Fruit fly (Drosophila melanogaster): Measurements from ENCODE around the gene side.

The side gene

dm6 chr3R:27421810-27422209 is 15.5 kb downstream of the side start (continued):
- TF ChIP-seq z (GFP tag; IDR thresholded peaks at IDR 0.05): no peak
- 0 out of 2 replicates have a peak, but pooled peaks have one; percentile 17 for TF ChIP-seq ttk (GFP tag; IDR thresholded peaks at IDR 0.05)
- peak; percentile 24 for TF ChIP-seq CG17359 (tag; optimal IDR thresholded peaks at IDR 0.05)
- TF ChIP-seq Antp (GFP tag; optimal IDR thresholded peaks at IDR 0.05): peak; percentile 3
- TF ChIP-seq CG1603 (tag; optimal IDR thresholded peaks at IDR 0.05): peak; percentile 52
- no peak for TF ChIP-seq CG7928 (GFP tag; optimal IDR thresholded peaks at IDR 0.05)
- TF ChIP-seq br (optimal IDR thresholded peaks at IDR 0.05): no peak
- TF ChIP-seq ems (GFP tag; optimal IDR thresholded peaks at IDR 0.05): no peak
- no peak for TF ChIP-seq D19B (GFP tag; optimal IDR thresholded peaks at IDR 0.05)
- TF ChIP-seq HHEX (GFP tag; optimal IDR thresholded peaks at IDR 0.05): no peak
- TF ChIP-seq cwo (GFP tag; optimal IDR thresholded peaks at IDR 0.05): peak; percentile 10
- TF ChIP-seq tin (GFP tag; optimal IDR thresholded peaks at IDR 0.05): no peak
- TF ChIP-seq bcd (GFP tag; optimal IDR thresholded peaks at IDR 0.05): peak; percentile 23
- TF ChIP-seq ase (GFP tag; IDR thresholded peaks at IDR 0.05): no peak
- no peak for TF ChIP-seq CG7987 (GFP tag; optimal IDR thresholded peaks at IDR 0.05)
- peak; percentile 40 for TF ChIP-seq gem (tag; optimal IDR thresholded peaks at IDR 0.05)
- no peak for TF ChIP-seq H15 (GFP tag; IDR thresholded peaks at IDR 0.05)
- TF ChIP-seq CG32767 (GFP tag; IDR thresholded peaks at IDR 0.05): no peak
- TF ChIP-seq kah (GFP tag; optimal IDR thresholded peaks at IDR 0.05): no peak
- TF ChIP-seq CG7372 (GFP tag; IDR thresholded peaks at IDR 0.05): no peak
- no peak for TF ChIP-seq CG8765 (GFP tag; IDR thresholded peaks at IDR 0.05)
- TF ChIP-seq dysf (GFP tag; IDR thresholded peaks at IDR 0.05): peak; percentile 50; the same call in 2 of the 3 replicates
- no peak for TF ChIP-seq CG8388 (GFP tag; optimal IDR thresholded peaks at IDR 0.05)
- no peak for TF ChIP-seq Trl (optimal IDR thresholded peaks at IDR 0.05)
- no peak for TF ChIP-seq Trl (GFP tag; optimal IDR thresholded peaks at IDR 0.05)
- TF ChIP-seq CG9437 (GFP tag; optimal IDR thresholded peaks at IDR 0.05): no peak
- peak; percentile 17 for TF ChIP-seq CG7556 (GFP tag; optimal IDR thresholded peaks at IDR 0.05)
- no peak for TF ChIP-seq HmgZ (tag; optimal IDR thresholded peaks at IDR 0.05)
- TF ChIP-seq CG4820 (GFP tag; optimal IDR thresholded peaks at IDR 0.05): peak; percentile 22
- no peak for TF ChIP-seq ken (GFP tag; IDR thresholded peaks at IDR 0.05)
- no peak for TF ChIP-seq Max (GFP tag; optimal IDR thresholded peaks at IDR 0.05)
- TF ChIP-seq sim (GFP tag; IDR thresholded peaks at IDR 0.05): no peak
- TF ChIP-seq toy (GFP tag; IDR thresholded peaks at IDR 0.05): no peak
- TF ChIP-seq esg (GFP tag; conservative IDR thresholded peaks at IDR 0.05): peak; percentile 7; the same call in 1 of the 2 replicates
- TF ChIP-seq Doc3 (GFP tag; IDR thresholded peaks at IDR 0.05; ENCODE audit: partially characterized antibody): no peak
- no peak for TF ChIP-seq Hey (tag; optimal IDR thresholded peaks at IDR 0.05)
- no peak for TF ChIP-seq Scr (GFP tag; IDR thresholded peaks at IDR 0.05; ENCODE audit: partially characterized antibody)
- no peak for TF ChIP-seq ato (GFP tag; IDR thresholded peaks at IDR 0.05; ENCODE audit: partially characterized antibody)
- TF ChIP-seq ATbp (GFP tag; optimal IDR thresholded peaks at IDR 0.05): no peak
- no peak for TF ChIP-seq CG8089 (GFP tag; optimal IDR thresholded peaks at IDR 0.05)
- TF ChIP-seq Drgx (GFP tag; IDR thresholded peaks at IDR 0.05): no peak
- no peak for TF ChIP-seq grn (GFP tag; optimal IDR thresholded peaks at IDR 0.05)
- TF ChIP-seq Lhr (GFP tag; optimal IDR thresholded peaks at IDR 0.05): no peak
- peak; percentile 3 for TF ChIP-seq sd (tag; optimal IDR thresholded peaks at IDR 0.05)
- TF ChIP-seq fd96Cb (tag; optimal IDR thresholded peaks at IDR 0.05): peak; percentile 30
- no peak for TF ChIP-seq mld (GFP tag; IDR thresholded peaks at IDR 0.05; ENCODE audit: partially characterized antibody)
- no peak for TF ChIP-seq CG4328 (GFP tag; optimal IDR thresholded peaks at IDR 0.05)
- peak; percentile 29; the same call in 1 of the 2 replicates for TF ChIP-seq sisA (GFP tag; IDR thresholded peaks at IDR 0.05)
- TF ChIP-seq Hmx (GFP tag; optimal IDR thresholded peaks at IDR 0.05): no peak
- TF ChIP-seq CG6689 (GFP tag; IDR thresholded peaks at IDR 0.05): 0 out of 2 replicates have a peak, but pooled peaks have one; percentile 18
- no peak for TF ChIP-seq CG7786 (GFP tag; optimal IDR thresholded peaks at IDR 0.05)
- TF ChIP-seq pum (GFP tag; optimal IDR thresholded peaks at IDR 0.05): peak; percentile 4
